Fruit fly (Drosophila melanogaster) Kc167 (cell line): ENCODE results near the gene CG32544.

ENCODE experiments used
- Myc ChIP-seq: fragments of >200 bp; optimal IDR thresholded peaks from 2 replicates; lab custom pipeline; 2017; ENCODE audit warnings: missing external identifiers
- Sin3A ChIP-seq: fragments of >200 bp; optimal IDR thresholded peaks from 2 replicates; lab custom pipeline; 2018; ENCODE audit warnings: missing external identifiers
- h ChIP-seq: fragments of >200 bp; optimal IDR thresholded peaks from 3 replicates; lab custom pipeline; 2018; ENCODE audit warnings: missing external identifiers
- insv ChIP-seq: fragments of >200 bp; optimal IDR thresholded peaks from 3 replicates; lab custom pipeline; 2018; ENCODE audit warnings: missing external identifiers
- psq ChIP-seq: fragments of >200 bp; optimal IDR thresholded peaks from 2 replicates; lab custom pipeline; 2017; ENCODE audit warnings: missing external identifiers
- ttk ChIP-seq: sonication (Bioruptor generic); optimal IDR thresholded peaks from 2 replicates; lab custom pipeline; 2017; ENCODE audit warnings: missing external identifiers

Gene CG32544

dm6 chrX:18838470-18838869 is 21.6 kb upstream of the CG32544 start:
- TF ChIP-seq insv (no peak), ttk (lab: Kevin White, UChicago) (no peak), Sin3A (no peak), h (no peak)

- TF ChIP-seq Myc (lab: Kevin White, UChicago) = no peak
- TF ChIP-seq Sin3A = no peak
Measured at dm6 chrX:18838929-18839576, 21.0 kb upstream of the CG32544 start.

- TF ChIP-seq h = no peak
- no peak for TF ChIP-seq insv
- no peak for TF ChIP-seq Myc (lab: Kevin White, UChicago)
- no peak for TF ChIP-seq Sin3A
- TF ChIP-seq ttk (lab: Kevin White, UChicago) = no peak
- TF ChIP-seq psq (lab: Kevin White, UChicago) = no peak
Measured at dm6 chrX:18843229-18844033, 16.7 kb upstream of the CG32544 start, which contains the start of gene htk. htk (plus strand) TSS chrX:18843663.

dm6 chrX:18848338-18849021 is 11.6 kb upstream of the CG32544 start, which contains the start of gene shop:
shop (minus strand) TSS chrX:18848566.
- TF ChIP-seq Myc (lab: Kevin White, UChicago) = no peak
- no peak for TF ChIP-seq insv
- TF ChIP-seq psq (lab: Kevin White, UChicago) = no peak
- TF ChIP-seq ttk (lab: Kevin White, UChicago) = no peak
- no peak for TF ChIP-seq Sin3A
- TF ChIP-seq h = no peak

- TF ChIP-seq insv (no peak), Myc (lab: Kevin White, UChicago) (no peak), Sin3A (no peak), psq (lab: Kevin White, UChicago) (no peak), h (no peak), ttk (lab: Kevin White, UChicago) (no peak)
Measured at dm6 chrX:18849022-18849368, 11.1 kb upstream of the CG32544 start.

- TF ChIP-seq h = no peak
- no peak for TF ChIP-seq Sin3A
- TF ChIP-seq psq (lab: Kevin White, UChicago) = no peak
- TF ChIP-seq insv = no peak
- TF ChIP-seq Myc (lab: Kevin White, UChicago) = no peak
- no peak for TF ChIP-seq ttk (lab: Kevin White, UChicago)
Measured at dm6 chrX:18857356-18857807, 2.7 kb upstream of the CG32544 start, which contains the start of gene CG7322. CG7322 (minus strand) TSS chrX:18857757.

dm6 chrX:18857916-18858315 is 2.2 kb upstream of the CG32544 start, which contains the start of gene Usp39:
Usp39 (plus strand) TSS chrX:18858203.
- TF ChIP-seq psq (lab: Kevin White, UChicago) = no peak
- no peak for TF ChIP-seq ttk (lab: Kevin White, UChicago)
- no peak for TF ChIP-seq insv
- no peak for TF ChIP-seq h
- TF ChIP-seq Sin3A = no peak
- TF ChIP-seq Myc (lab: Kevin White, UChicago) = no peak

- no peak for TF ChIP-seq Sin3A
- TF ChIP-seq psq (lab: Kevin White, UChicago) = peak; percentile 82
Measured at dm6 chrX:18863748-18864482, 3.8 kb downstream of the CG32544 start, which contains the start of the genes CG7326 and Dora. CG7326 (minus strand) TSS chrX:18863776. Dora (plus strand) TSS chrX:18863950.

- TF ChIP-seq psq (lab: Kevin White, UChicago) (no peak), Myc (lab: Kevin White, UChicago) (no peak), insv (no peak), h (no peak), Sin3A (no peak)
Measured at dm6 chrX:18864483-18865358, 4.6 kb downstream of the CG32544 start.

- TF ChIP-seq insv = no peak
Measured at dm6 chrX:18866289-18866832, 6.3 kb downstream of the CG32544 start.

dm6 chrX:18868142-18868541 is 8.1 kb downstream of the CG32544 start:
- TF ChIP-seq Myc (lab: Kevin White, UChicago) (no peak), ttk (lab: Kevin White, UChicago) (no peak), psq (lab: Kevin White, UChicago) (no peak), Sin3A (no peak), insv (no peak), h (no peak)
